Worm (Caenorhabditis elegans) whole organism, L4/young adult: ENCODE data around the gene klp-19.

ENCODE experiments used
- dao-5 ChIP-seq: sonication (generic microtip); optimal IDR thresholded peaks from 2 replicates; lab custom pipeline; 2016; ENCODE audit warnings: missing genotype, missing genetic modification characterization, moderate library complexity, missing compliant biosample characterization
- him-1 ChIP-seq: sonication (generic microtip); optimal IDR thresholded peaks from 2 replicates; lab custom pipeline; 2016; ENCODE audit warnings: missing genotype, missing genetic modification reagents, missing genetic modification characterization, missing compliant biosample characterization

ce11 chrIII:13313788-13314187 is 6.7 kb upstream of the klp-19 start, which contains the start of gene Y43F4B.10:
- TF ChIP-seq him-1: no peak
- TF ChIP-seq dao-5: no peak
